Worm (Caenorhabditis elegans) whole organism, midembryonic: ENCODE data around the gene seb-3.

Source experiments
- flt-1 ChIP-seq: fragments of 200-800 bp; sonication (Bioruptor generic); IDR thresholded peaks from 2 replicates; pipeline ENCODE4 v1.3.6; 2022; ENCODE audit warnings: missing genetic modification characterization, missing compliant biosample characterization
- ref-1 ChIP-seq: fragments of 200-800 bp; sonication (Bioruptor generic); conservative IDR thresholded peaks from 2 replicates; pipeline ENCODE4 v1.3.6; 2022; ENCODE audit warnings: missing genetic modification reagents, missing genetic modification characterization, missing compliant biosample characterization
- tab-1 ChIP-seq: fragments of 200-800 bp; sonication (Bioruptor generic); IDR thresholded peaks from 2 replicates; pipeline ENCODE4 v1.3.6; 2022; ENCODE audit warnings: missing genetic modification characterization, missing compliant biosample characterization
- ztf-29 ChIP-seq: fragments of 200-800 bp; sonication (Bioruptor generic); IDR thresholded peaks from 2 replicates; pipeline ENCODE4 v1.3.6; 2022; ENCODE audit warnings: missing genetic modification reagents, missing genetic modification characterization, missing compliant biosample characterization

DNA sequence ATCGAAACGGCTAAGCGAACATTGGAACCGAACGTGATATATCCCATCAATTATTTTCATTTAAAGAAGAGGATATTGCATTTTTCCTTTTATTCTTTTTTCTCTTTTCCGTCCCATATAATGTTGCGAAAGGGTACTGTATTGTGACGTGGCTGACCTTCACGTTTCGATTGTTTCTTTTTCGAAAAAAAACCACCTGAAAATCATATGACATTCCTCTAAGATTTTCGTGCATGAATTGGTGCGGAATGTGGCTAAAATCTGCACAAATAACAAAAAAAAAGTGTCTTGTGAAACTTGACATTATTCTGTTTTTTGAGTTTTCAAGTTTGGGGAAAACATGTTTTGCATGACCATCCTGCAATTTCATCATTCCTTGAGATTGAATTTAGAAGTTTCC, 52.2 kb downstream of the seb-3 start:
- TF ChIP-seq tab-1 (GFP tag; lab: Robert Waterston, UW) (no peak), ref-1 (GFP tag; lab: Robert Waterston, UW) (no peak), flt-1 (GFP tag; lab: Robert Waterston, UW) (no peak), ztf-29 (GFP tag; lab: Robert Waterston, UW) (no peak)
